Fruit fly (Drosophila melanogaster) whole organism, embryonic: ENCODE data around the gene kra.
A peak's percentile ranks its signal among the peaks of the same experiment; 100 is the strongest.

Experiments
- Abd-B ChIP-seq: fragments of 200-800 bp; sonication (Bioruptor generic); optimal IDR thresholded peaks from 2 replicates; lab custom pipeline; 2018; ENCODE audit warnings: missing biosample characterization, mild to moderate bottlenecking, missing genetic modification characterization, moderate library complexity
- Awh ChIP-seq: fragments of 200-800 bp; sonication (Bioruptor generic); IDR thresholded peaks from 2 replicates; pipeline ENCODE4, ENCODE4 v1.3.6; 2022; ENCODE audit warnings: missing biosample characterization, missing genetic modification characterization
- CG10959 ChIP-seq: fragments of 200-800 bp; sonication (Bioruptor generic); IDR thresholded peaks from 2 replicates; pipeline ENCODE4 v1.3.6; 2022; ENCODE audit warnings: missing biosample characterization, missing genetic modification characterization
- CG11723 ChIP-seq: fragments of 200-800 bp; sonication (Bioruptor generic); optimal IDR thresholded peaks from 2 replicates; lab custom pipeline; 2017; ENCODE audit warnings: missing biosample characterization, mild to moderate bottlenecking, missing genetic modification characterization
- CG12391 ChIP-seq: fragments of 200-800 bp; sonication (Bioruptor generic); optimal IDR thresholded peaks from 3 replicates; lab custom pipeline; 2018; ENCODE audit warnings: missing biosample characterization, mild to moderate bottlenecking, missing genetic modification characterization, moderate library complexity
- CG12769 ChIP-seq: fragments of 200-800 bp; sonication (Bioruptor generic); optimal IDR thresholded peaks from 2 replicates; lab custom pipeline; 2019; ENCODE audit warnings: missing biosample characterization, mild to moderate bottlenecking, missing genetic modification characterization, moderate library complexity
- CG13424 ChIP-seq: fragments of 200-800 bp; sonication (Bioruptor generic); optimal IDR thresholded peaks from 2 replicates; lab custom pipeline; 2019; ENCODE audit warnings: missing biosample characterization, mild to moderate bottlenecking, missing genetic modification characterization, moderate library complexity
- CG13894 ChIP-seq: fragments of 200-800 bp; sonication (Bioruptor generic); optimal IDR thresholded peaks from 3 replicates; lab custom pipeline; 2018; ENCODE audit warnings: missing biosample characterization, mild to moderate bottlenecking, missing genetic modification characterization, moderate library complexity
- CG17361 ChIP-seq: fragments of 200-800 bp; sonication (Bioruptor generic); IDR thresholded peaks from 3 replicates; pipeline ENCODE4 v1.3.6; 2022; ENCODE audit warnings: missing biosample characterization, missing genetic modification characterization
- CG18619 ChIP-seq: fragments of 200-800 bp; sonication (Bioruptor generic); optimal IDR thresholded peaks from 3 replicates; lab custom pipeline; 2017; ENCODE audit warnings: missing biosample characterization, mild to moderate bottlenecking, missing genetic modification characterization
- CG2875 ChIP-seq: fragments of 200-800 bp; sonication (Bioruptor generic); optimal IDR thresholded peaks from 2 replicates; lab custom pipeline; 2017; ENCODE audit warnings: missing biosample characterization, mild to moderate bottlenecking, missing genetic modification characterization, missing genetic modification reagents
- CG30431 ChIP-seq: fragments of 200-800 bp; sonication (Bioruptor generic); optimal IDR thresholded peaks from 2 replicates; lab custom pipeline; 2017; ENCODE audit warnings: missing biosample characterization, missing genetic modification characterization
- CG3163 ChIP-seq: fragments of 200-800 bp; sonication (Bioruptor generic); optimal IDR thresholded peaks from 3 replicates; lab custom pipeline; 2016; ENCODE audit warnings: missing biosample characterization, missing genetic modification characterization
- CG34376 ChIP-seq: fragments of 200-800 bp; sonication (Bioruptor generic); optimal IDR thresholded peaks from 2 replicates; lab custom pipeline; 2018; ENCODE audit warnings: missing biosample characterization, mild to moderate bottlenecking, missing genetic modification characterization
- CG3726 ChIP-seq: fragments of 200-800 bp; sonication (Bioruptor generic); IDR thresholded peaks from 3 replicates; pipeline ENCODE4, ENCODE4 v1.3.6; 2022; ENCODE audit warnings: missing biosample characterization, missing genetic modification characterization
- CG3838 ChIP-seq: fragments of 200-800 bp; sonication (Bioruptor generic); optimal IDR thresholded peaks from 3 replicates; lab custom pipeline; 2016; ENCODE audit warnings: missing biosample characterization, missing genetic modification characterization
- CG42726 ChIP-seq: fragments of 200-800 bp; sonication (Bioruptor generic); IDR thresholded peaks from 2 replicates; pipeline ENCODE4 v1.3.6; 2022; ENCODE audit warnings: missing biosample characterization, missing genetic modification characterization; ENCODE audit not compliant: partially characterized antibody
- CG4424 ChIP-seq: fragments of 200-800 bp; sonication (Bioruptor generic); optimal IDR thresholded peaks from 3 replicates; lab custom pipeline; 2016; ENCODE audit warnings: missing biosample characterization, missing genetic modification characterization
- CG6683 ChIP-seq: fragments of 200-800 bp; sonication (Bioruptor generic); optimal IDR thresholded peaks from 2 replicates; lab custom pipeline; 2017; ENCODE audit warnings: missing biosample characterization, mild to moderate bottlenecking, missing genetic modification characterization, missing genetic modification reagents
- CG7556 ChIP-seq: fragments of 200-800 bp; sonication (Bioruptor generic); optimal IDR thresholded peaks from 2 replicates; lab custom pipeline; 2017; ENCODE audit warnings: missing biosample characterization, mild to moderate bottlenecking, missing genetic modification characterization
- CG8924 ChIP-seq: fragments of 200-800 bp; optimal IDR thresholded peaks from 3 replicates; lab custom pipeline; 2019; ENCODE audit warnings: missing biosample characterization, mild to moderate bottlenecking, missing genetic modification characterization, moderate library complexity
- CG9797 ChIP-seq: fragments of 200-800 bp; sonication (Bioruptor generic); optimal IDR thresholded peaks from 3 replicates; lab custom pipeline; 2018; ENCODE audit warnings: missing biosample characterization, mild to moderate bottlenecking, missing genetic modification characterization
- Chrac-16 ChIP-seq: fragments of 200-800 bp; sonication (Bioruptor generic); optimal IDR thresholded peaks from 3 replicates; lab custom pipeline; 2016; ENCODE audit warnings: missing biosample characterization, missing genetic modification characterization
- Ets65A ChIP-seq: fragments of 200-800 bp; sonication (Bioruptor generic); peaks from one replicate; lab custom pipeline; 2016; ENCODE audit warnings: missing biosample characterization, missing genetic modification characterization
- Fer1 ChIP-seq: fragments of 200-800 bp; sonication (Bioruptor generic); optimal IDR thresholded peaks from 2 replicates; lab custom pipeline; 2017; ENCODE audit warnings: missing biosample characterization, mild to moderate bottlenecking, missing genetic modification characterization
- Fer3 ChIP-seq: fragments of 200-800 bp; sonication (Bioruptor generic); optimal IDR thresholded peaks from 2 replicates; lab custom pipeline; 2018; ENCODE audit warnings: missing biosample characterization, mild to moderate bottlenecking, missing genetic modification characterization, moderate library complexity
- Hsf ChIP-seq: fragments of 200-800 bp; sonication (Bioruptor generic); optimal IDR thresholded peaks from 3 replicates; lab custom pipeline; 2016; ENCODE audit warnings: missing biosample characterization, missing genetic modification characterization
- Lhr ChIP-seq: fragments of 200-800 bp; sonication (Bioruptor generic); optimal IDR thresholded peaks from 3 replicates; lab custom pipeline; 2017; ENCODE audit warnings: mild to moderate bottlenecking, missing biosample characterization, missing genetic modification reagents, missing genetic modification characterization
- Lim3 ChIP-seq: fragments of 200-800 bp; sonication (Bioruptor generic); IDR thresholded peaks from 2 replicates; pipeline ENCODE4 v1.3.6; 2022; ENCODE audit warnings: missing biosample characterization, missing genetic modification characterization
- ash1 ChIP-seq: fragments of 200-800 bp; sonication (Bioruptor generic); optimal IDR thresholded peaks from 2 replicates; lab custom pipeline; 2018; ENCODE audit warnings: missing biosample characterization, mild to moderate bottlenecking, missing genetic modification characterization
- bigmax ChIP-seq: fragments of 200-800 bp; sonication (Bioruptor generic); optimal IDR thresholded peaks from 2 replicates; lab custom pipeline; 2018; ENCODE audit warnings: missing biosample characterization, mild to moderate bottlenecking, missing genetic modification characterization
- br ChIP-seq: fragments of >200 bp; optimal IDR thresholded peaks from 2 replicates; lab custom pipeline; 2017
- chm ChIP-seq: fragments of 200-800 bp; sonication (Bioruptor generic); IDR thresholded peaks from 2 replicates; pipeline ENCODE4 v1.3.6; 2022; ENCODE audit warnings: missing biosample characterization, missing genetic modification characterization
- fd3F ChIP-seq: fragments of 200-800 bp; sonication (Bioruptor generic); optimal IDR thresholded peaks from 2 replicates; lab custom pipeline; 2018; ENCODE audit warnings: missing biosample characterization, mild to moderate bottlenecking, missing genetic modification characterization, moderate library complexity
- fd64A ChIP-seq: fragments of 200-800 bp; sonication (Bioruptor generic); optimal IDR thresholded peaks from 3 replicates; lab custom pipeline; 2018; ENCODE audit warnings: missing biosample characterization, mild to moderate bottlenecking, missing genetic modification characterization
- ftz-f1 ChIP-seq: fragments of 200-800 bp; sonication (Bioruptor generic); optimal IDR thresholded peaks from 2 replicates; lab custom pipeline; 2016; ENCODE audit warnings: missing biosample characterization, missing genetic modification characterization
- hbn ChIP-seq: fragments of 200-800 bp; sonication (Bioruptor generic); IDR thresholded peaks from 2 replicates; pipeline ENCODE4 v1.3.6; 2022; ENCODE audit warnings: missing biosample characterization, missing genetic modification characterization; ENCODE audit not compliant: partially characterized antibody
- her ChIP-seq: fragments of 200-800 bp; sonication (Bioruptor generic); optimal IDR thresholded peaks from 2 replicates; lab custom pipeline; 2016; ENCODE audit warnings: missing biosample characterization, missing genetic modification characterization
- ken ChIP-seq: fragments of 200-800 bp; sonication (Bioruptor generic); IDR thresholded peaks from 3 replicates; pipeline ENCODE4 v1.3.6; 2022; ENCODE audit warnings: missing biosample characterization, missing genetic modification characterization
- lov ChIP-seq, 2 experiments: fragments of 200-800 bp in 1 of 2; fragments of >200 bp in 1 of 2; sonication (Bioruptor generic) in 1 of 2; IDR thresholded peaks in 1 of 2; optimal IDR thresholded peaks in 1 of 2; 2 replicates in 1 of 2; 3 replicates in 1 of 2; pipeline versions ENCODE4 v1.3.6 to Lab custom; 2017 to 2022; ENCODE audit warnings: missing biosample characterization in 1 of 2, missing genetic modification characterization in 1 of 2
- pnt ChIP-seq: fragments of 200-800 bp; sonication (Bioruptor generic); optimal IDR thresholded peaks from 3 replicates; lab custom pipeline; 2016; ENCODE audit warnings: missing biosample characterization, missing genetic modification characterization
- ranshi ChIP-seq: fragments of 200-800 bp; sonication (Bioruptor generic); IDR thresholded peaks from 2 replicates; pipeline ENCODE4 v1.3.6; 2022; ENCODE audit warnings: missing biosample characterization, missing genetic modification characterization
- rib ChIP-seq: fragments of 200-800 bp; sonication (Bioruptor generic); IDR thresholded peaks from 2 replicates; pipeline ENCODE4 v1.3.6; 2022; ENCODE audit warnings: missing biosample characterization, missing genetic modification characterization
- salm ChIP-seq: fragments of 200-800 bp; sonication (Bioruptor generic); optimal IDR thresholded peaks from 2 replicates; lab custom pipeline; 2018; ENCODE audit warnings: missing biosample characterization, mild to moderate bottlenecking, missing genetic modification characterization
- shn ChIP-seq: fragments of 200-800 bp; sonication (Bioruptor generic); optimal IDR thresholded peaks from 3 replicates; lab custom pipeline; 2016; ENCODE audit warnings: missing biosample characterization, missing genetic modification characterization
- slou ChIP-seq: fragments of 200-800 bp; sonication (Bioruptor generic); optimal IDR thresholded peaks from 3 replicates; lab custom pipeline; 2016; ENCODE audit warnings: missing biosample characterization, missing genetic modification characterization
- ssp ChIP-seq: fragments of 200-800 bp; sonication (Bioruptor generic); IDR thresholded peaks from 2 replicates; pipeline ENCODE4 v1.3.6; 2022; ENCODE audit warnings: missing biosample characterization, missing genetic modification characterization
- zen ChIP-seq: fragments of 200-800 bp; sonication (Bioruptor generic); optimal IDR thresholded peaks from 3 replicates; lab custom pipeline; 2018; ENCODE audit warnings: missing biosample characterization, mild to moderate bottlenecking, missing genetic modification characterization, moderate library complexity

The kra gene

DNA sequence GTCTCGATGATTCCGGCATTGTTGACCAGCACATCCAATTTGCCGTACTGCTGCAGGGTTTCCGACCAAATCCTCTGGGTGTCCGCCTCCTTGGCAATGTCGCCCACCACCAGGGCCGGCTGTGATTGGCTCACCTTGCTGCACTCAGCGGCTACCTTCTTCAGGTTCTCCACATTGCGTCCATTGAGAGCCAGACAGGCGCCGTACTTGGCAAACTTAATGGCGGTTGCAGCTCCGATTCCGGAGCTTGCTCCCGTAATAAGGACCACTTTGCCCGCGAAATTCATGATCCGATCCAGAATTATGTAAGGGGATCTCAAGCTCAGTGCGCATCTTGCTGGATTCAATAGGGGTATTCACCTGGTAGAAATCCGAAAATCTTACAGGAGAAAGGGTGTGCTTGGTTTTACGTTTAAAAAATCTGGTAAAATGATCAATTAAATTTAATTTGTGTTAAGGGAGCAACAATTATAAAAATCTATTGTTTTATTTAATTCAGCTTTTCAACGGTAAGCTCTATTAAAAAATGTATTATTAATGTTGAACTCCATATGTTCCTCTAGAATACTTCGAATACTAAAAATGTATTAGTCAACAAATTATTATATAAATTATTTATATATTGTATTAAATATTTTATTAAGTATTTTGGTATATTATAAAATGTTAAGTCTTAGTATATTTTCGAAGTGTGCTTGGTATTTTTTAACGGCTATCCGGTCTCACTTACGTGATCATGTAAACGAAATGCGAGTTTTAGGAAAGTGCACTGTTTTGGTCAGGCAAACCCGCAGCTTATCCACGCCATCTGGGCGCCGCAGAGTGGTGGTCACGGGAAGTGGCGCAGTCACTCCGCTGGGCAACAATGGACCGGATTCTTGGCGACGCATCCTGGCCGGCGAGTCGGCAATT is 35.8 kb upstream of the kra start, which contains the start of the genes CG31548 and CG12170 (continued):
- TF ChIP-seq Hsf (GFP tag; lab: Kevin White, UChicago) (peak; percentile 27), CG4424 (GFP tag; lab: Kevin White, UChicago) (peak; percentile 49), CG3163 (GFP tag; lab: Kevin White, UChicago) (no peak), CG34376 (GFP tag; lab: Kevin White, UChicago) (no peak), CG18619 (no peak), ken (no peak), CG7556 (no peak), CG6683 (GFP tag; lab: Kevin White, UChicago) (peak; percentile 34), CG13424 (tag; lab: Kevin White, UChicago) (peak; percentile 53), her (GFP tag; lab: Kevin White, UChicago) (peak; percentile 42), Abd-B (GFP tag; lab: Kevin White, UChicago) (no peak), shn (GFP tag; lab: Kevin White, UChicago) (no peak), fd64A (no peak), CG17361 (GFP tag; lab: Robert Waterston, UW) (peak; percentile 65; the same call in 2 of the 3 replicates), CG12391 (tag; lab: Kevin White, UChicago) (peak; percentile 78), bigmax (no peak), chm (GFP tag; lab: Robert Waterston, UW) (peak; percentile 64), Lhr (peak; percentile 19), Chrac-16 (GFP tag; lab: Kevin White, UChicago) (peak; percentile 39), CG11723 (GFP tag; lab: Kevin White, UChicago) (no peak), CG3726 (peak; percentile 19; the same call in 1 of the 3 replicates), lov (optimal IDR thresholded peaks at IDR 0.05; lab: Kevin White, UChicago) (no peak), lov (GFP tag; IDR thresholded peaks at IDR 0.05; lab: Robert Waterston, UW) (0 out of 3 replicates have a peak, but pooled peaks have one; percentile 15), CG2875 (GFP tag; lab: Kevin White, UChicago) (peak; percentile 18), ssp (peak; percentile 37; the same call in 1 of the 2 replicates), Awh (GFP tag; lab: Robert Waterston, UW) (no peak), salm (tag; lab: Kevin White, UChicago) (no peak), CG12769 (tag; lab: Kevin White, UChicago) (no peak), Fer1 (GFP tag; lab: Kevin White, UChicago) (peak; percentile 41), ftz-f1 (GFP tag; lab: Kevin White, UChicago) (no peak), fd3F (peak; percentile 11), Fer3 (tag; lab: Kevin White, UChicago) (peak; percentile 45), slou (GFP tag; lab: Kevin White, UChicago) (no peak), br (lab: Kevin White, UChicago) (no peak), CG13894 (tag; lab: Kevin White, UChicago) (no peak), Lim3 (GFP tag; lab: Robert Waterston, UW) (no peak), CG30431 (no peak), CG42726 (GFP tag; lab: Robert Waterston, UW) (no peak), Ets65A (no peak), ash1 (no peak), CG8924 (tag; lab: Kevin White, UChicago) (peak; percentile 65), pnt (no peak), CG3838 (GFP tag; lab: Kevin White, UChicago) (no peak), rib (no peak), CG9797 (GFP tag; lab: Kevin White, UChicago) (peak; percentile 54), CG10959 (GFP tag; lab: Robert Waterston, UW) (no peak), hbn (no peak), zen (tag; lab: Kevin White, UChicago) (peak; percentile 15), ranshi (GFP tag; lab: Robert Waterston, UW) (peak; percentile 33; the same call in 1 of the 2 replicates)
